Fruit fly (Drosophila melanogaster): Measurements from ENCODE around the gene CG5623.

Gene CG5623

dm6 chr3R:15784298-15784697 is 17.1 kb upstream of the CG5623 start (continued):
- TF ChIP-seq CG17359 (tag; optimal IDR thresholded peaks at IDR 0.05): no peak
- no peak for TF ChIP-seq CG7839 (tag; optimal IDR thresholded peaks at IDR 0.05)
- no peak for TF ChIP-seq Hr3 (GFP tag; optimal IDR thresholded peaks at IDR 0.05)
- TF ChIP-seq CG6654 (GFP tag; optimal IDR thresholded peaks at IDR 0.05): no peak
- TF ChIP-seq Fer1 (GFP tag; optimal IDR thresholded peaks at IDR 0.05): no peak
- peak; percentile 54 for TF ChIP-seq slbo (GFP tag; IDR thresholded peaks at IDR 0.05)
- no peak for TF ChIP-seq Dbx (GFP tag; IDR thresholded peaks at IDR 0.05)
- TF ChIP-seq Blimp-1 (GFP tag; optimal IDR thresholded peaks at IDR 0.05): no peak
- TF ChIP-seq CG2116 (GFP tag; optimal IDR thresholded peaks at IDR 0.05): no peak
- no peak for TF ChIP-seq CG10959 (GFP tag; IDR thresholded peaks at IDR 0.05)
- peak; percentile 56 for TF ChIP-seq sens (GFP tag)
- TF ChIP-seq CoRest (tag; optimal IDR thresholded peaks at IDR 0.05): peak; percentile 20
- TF ChIP-seq Aef1 (GFP tag; IDR thresholded peaks at IDR 0.05): no peak
- no peak for TF ChIP-seq CG17361 (GFP tag; IDR thresholded peaks at IDR 0.05)
- no peak for TF ChIP-seq pfk (GFP tag; optimal IDR thresholded peaks at IDR 0.05)
- TF ChIP-seq CG2678 (tag; optimal IDR thresholded peaks at IDR 0.05): no peak
- TF ChIP-seq Lhr (GFP tag; optimal IDR thresholded peaks at IDR 0.05): no peak
- TF ChIP-seq dmrt11E (tag; optimal IDR thresholded peaks at IDR 0.05): no peak
- no peak for TF ChIP-seq CkIIα-i1 (GFP tag; IDR thresholded peaks at IDR 0.05)
- TF ChIP-seq Fer3 (tag; optimal IDR thresholded peaks at IDR 0.05): peak; percentile 1
- TF ChIP-seq B-H1 (GFP tag; IDR thresholded peaks at IDR 0.05): 0 out of 3 replicates have a peak, but pooled peaks have one; percentile 24
- TF ChIP-seq CG10209 (GFP tag; optimal IDR thresholded peaks at IDR 0.05): no peak
- TF ChIP-seq CG11723 (GFP tag; optimal IDR thresholded peaks at IDR 0.05): no peak
- TF ChIP-seq Dip3 (GFP tag; optimal IDR thresholded peaks at IDR 0.05): no peak
- 0 out of 2 replicates have a peak, but pooled peaks have one; percentile 21 for TF ChIP-seq CG17328 (GFP tag; IDR thresholded peaks at IDR 0.05)
- TF ChIP-seq gt (GFP tag; IDR thresholded peaks at IDR 0.05): no peak
- TF ChIP-seq HmgD (GFP tag; optimal IDR thresholded peaks at IDR 0.05): no peak
- TF ChIP-seq Spps (tag; optimal IDR thresholded peaks at IDR 0.05): no peak
- TF ChIP-seq CG4282 (GFP tag; optimal IDR thresholded peaks at IDR 0.05): no peak
- peak; percentile 26 for TF ChIP-seq Meics (GFP tag; optimal IDR thresholded peaks at IDR 0.05)
- no peak for TF ChIP-seq tin (GFP tag; optimal IDR thresholded peaks at IDR 0.05)
- no peak for TF ChIP-seq ac (GFP tag; optimal IDR thresholded peaks at IDR 0.05)
- no peak for TF ChIP-seq fd96Cb (tag; optimal IDR thresholded peaks at IDR 0.05)
- TF ChIP-seq Sin3A (optimal IDR thresholded peaks at IDR 0.05): no peak
- no peak for TF ChIP-seq vnd (GFP tag; IDR thresholded peaks at IDR 0.05; ENCODE audit: partially characterized antibody)
- TF ChIP-seq Mad (GFP tag; optimal IDR thresholded peaks at IDR 0.05): no peak
- TF ChIP-seq lov (optimal IDR thresholded peaks at IDR 0.05): no peak
- TF ChIP-seq lov (GFP tag; IDR thresholded peaks at IDR 0.05): no peak
- TF ChIP-seq nom (GFP tag; optimal IDR thresholded peaks at IDR 0.05): no peak
- no peak for TF ChIP-seq HLH3B (GFP tag; IDR thresholded peaks at IDR 0.05)
- TF ChIP-seq Hsf (GFP tag; optimal IDR thresholded peaks at IDR 0.05): peak; percentile 20
- no peak for TF ChIP-seq mld (GFP tag; IDR thresholded peaks at IDR 0.05; ENCODE audit: partially characterized antibody)
- TF ChIP-seq CG2120 (GFP tag; optimal IDR thresholded peaks at IDR 0.05): peak; percentile 38
- TF ChIP-seq pzg (GFP tag; optimal IDR thresholded peaks at IDR 0.05): no peak
- no peak for TF ChIP-seq Dp (GFP tag; optimal IDR thresholded peaks at IDR 0.05)
- TF ChIP-seq tll (GFP tag; optimal IDR thresholded peaks at IDR 0.05): no peak
- peak; percentile 0 for TF ChIP-seq bab2 (GFP tag; optimal IDR thresholded peaks at IDR 0.05)
- TF ChIP-seq jing (GFP tag; optimal IDR thresholded peaks at IDR 0.05): no peak
- TF ChIP-seq usp (GFP tag; optimal IDR thresholded peaks at IDR 0.05): no peak
- TF ChIP-seq CG8944 (GFP tag; optimal IDR thresholded peaks at IDR 0.05): no peak
- TF ChIP-seq H2.0 (GFP tag; IDR thresholded peaks at IDR 0.05): no peak
- no peak for TF ChIP-seq pho (GFP tag; optimal IDR thresholded peaks at IDR 0.05)

All from whole organism, embryonic.